Fruit fly (Drosophila melanogaster) whole organism, embryonic: ENCODE results near the gene CG10584.
A peak's percentile ranks its signal among the peaks of the same experiment; 100 is the strongest.

Source experiments
- C15 ChIP-seq: fragments of 200-800 bp; sonication (Bioruptor generic); IDR thresholded peaks from 3 replicates; pipeline ENCODE4 v1.3.6; 2022; ENCODE audit warnings: missing biosample characterization, missing genetic modification characterization
- CG1024 ChIP-seq: fragments of 200-800 bp; sonication (Bioruptor generic); IDR thresholded peaks from 2 replicates; pipeline ENCODE4 v1.3.6; 2022; ENCODE audit warnings: missing biosample characterization, missing genetic modification characterization
- CG16779 ChIP-seq: fragments of 200-800 bp; sonication (Bioruptor generic); IDR thresholded peaks from 2 replicates; pipeline ENCODE4 v1.3.6; 2022; ENCODE audit warnings: missing biosample characterization, missing genetic modification characterization
- CG18619 ChIP-seq: fragments of 200-800 bp; sonication (Bioruptor generic); optimal IDR thresholded peaks from 3 replicates; lab custom pipeline; 2017; ENCODE audit warnings: missing biosample characterization, mild to moderate bottlenecking, missing genetic modification characterization
- CG7556 ChIP-seq: fragments of 200-800 bp; sonication (Bioruptor generic); optimal IDR thresholded peaks from 2 replicates; lab custom pipeline; 2017; ENCODE audit warnings: missing biosample characterization, mild to moderate bottlenecking, missing genetic modification characterization
- CG8359 ChIP-seq: fragments of 200-800 bp; sonication (Bioruptor generic); optimal IDR thresholded peaks from 2 replicates; lab custom pipeline; 2017; ENCODE audit warnings: missing biosample characterization, mild to moderate bottlenecking, missing genetic modification characterization, borderline replicate concordance
- CHES-1-like ChIP-seq: fragments of 200-800 bp; sonication (Bioruptor generic); optimal IDR thresholded peaks from 2 replicates; lab custom pipeline; 2016; ENCODE audit warnings: missing biosample characterization, missing genetic modification characterization
- Drgx ChIP-seq: fragments of 200-800 bp; sonication (Bioruptor generic); IDR thresholded peaks from 2 replicates; pipeline ENCODE4 v1.3.6; 2022; ENCODE audit warnings: missing biosample characterization, missing genetic modification characterization
- Eip74EF ChIP-seq, 2 experiments: fragments of 200-800 bp in 1 of 2; fragments of >200 bp in 1 of 2; sonication (Bioruptor generic) in 1 of 2; optimal IDR thresholded peaks; 2 replicates each; lab custom pipeline; 2017 to 2019; ENCODE audit warnings: missing biosample characterization in 2 of 2, missing genetic modification characterization in 2 of 2, mild to moderate bottlenecking in 1 of 2, moderate library complexity in 1 of 2
- Gug ChIP-seq: fragments of 200-800 bp; sonication (Bioruptor generic); IDR thresholded peaks from 4 replicates; pipeline ENCODE4 v1.3.6; 2022; ENCODE audit warnings: missing biosample characterization, missing genetic modification characterization
- H15 ChIP-seq: fragments of 200-800 bp; sonication (Bioruptor generic); IDR thresholded peaks from 3 replicates; pipeline ENCODE4 v1.3.6; 2022; ENCODE audit warnings: missing biosample characterization, missing genetic modification characterization
- Hey ChIP-seq: fragments of 200-800 bp; sonication (Bioruptor generic); optimal IDR thresholded peaks from 3 replicates; lab custom pipeline; 2018; ENCODE audit warnings: missing biosample characterization, mild to moderate bottlenecking, missing genetic modification characterization
- Hmr ChIP-seq: fragments of 200-800 bp; sonication (Bioruptor generic); optimal IDR thresholded peaks from 3 replicates; lab custom pipeline; 2017; ENCODE audit warnings: mild to moderate bottlenecking, missing biosample characterization, missing genetic modification reagents, missing genetic modification characterization
- Nf-YA ChIP-seq: fragments of 200-800 bp; sonication (Bioruptor generic); IDR thresholded peaks from 2 replicates; pipeline ENCODE4 v1.3.6; 2022; ENCODE audit warnings: missing biosample characterization, missing genetic modification characterization
- Taf1 ChIP-seq: fragments of 200-800 bp; sonication (Bioruptor generic); IDR thresholded peaks from 2 replicates; pipeline ENCODE4 v1.3.6; 2022; ENCODE audit warnings: missing biosample characterization, missing genetic modification characterization
- Trl ChIP-seq, 3 experiments: fragments of >200 bp in 2 of 3; fragments of 200-800 bp in 1 of 3; sonication (Bioruptor generic) in 1 of 3; optimal IDR thresholded peaks; 2 replicates in 1 of 3; 3 replicates in 2 of 3; lab custom pipeline; 2016 to 2017; ENCODE audit warnings: missing biosample characterization in 1 of 3, missing genetic modification characterization in 1 of 3
- ara ChIP-seq: fragments of 200-800 bp; sonication (Bioruptor generic); IDR thresholded peaks from 2 replicates; pipeline ENCODE4 v1.3.6; 2022; ENCODE audit warnings: missing biosample characterization, missing genetic modification characterization
- ato ChIP-seq: fragments of 200-800 bp; sonication (Bioruptor generic); IDR thresholded peaks from 2 replicates; pipeline ENCODE4 v1.3.6; 2022; ENCODE audit warnings: missing biosample characterization, missing genetic modification characterization; ENCODE audit not compliant: partially characterized antibody
- bigmax ChIP-seq: fragments of 200-800 bp; sonication (Bioruptor generic); optimal IDR thresholded peaks from 2 replicates; lab custom pipeline; 2018; ENCODE audit warnings: missing biosample characterization, mild to moderate bottlenecking, missing genetic modification characterization
- br ChIP-seq: fragments of >200 bp; optimal IDR thresholded peaks from 2 replicates; lab custom pipeline; 2017
- bsh ChIP-seq, 2 experiments: fragments of 200-800 bp; sonication (Bioruptor generic); optimal IDR thresholded peaks; 2 replicates each; lab custom pipeline; 2017 to 2018; ENCODE audit warnings: mild to moderate bottlenecking in 2 of 2, missing biosample characterization in 2 of 2, missing genetic modification characterization in 2 of 2, moderate library complexity in 1 of 2
- cas ChIP-seq: fragments of 200-800 bp; sonication (Bioruptor generic); IDR thresholded peaks from 2 replicates; pipeline ENCODE4 v1.3.6; 2022; ENCODE audit warnings: missing biosample characterization, missing genetic modification characterization
- chn ChIP-seq: fragments of 200-800 bp; sonication (Bioruptor generic); optimal IDR thresholded peaks from 2 replicates; lab custom pipeline; 2016; ENCODE audit warnings: missing biosample characterization, missing genetic modification characterization
- crc ChIP-seq: fragments of 200-800 bp; sonication (Bioruptor generic); optimal IDR thresholded peaks from 2 replicates; lab custom pipeline; 2016; ENCODE audit warnings: missing biosample characterization, missing genetic modification characterization
- dmrt11E ChIP-seq: fragments of 200-800 bp; sonication (Bioruptor generic); optimal IDR thresholded peaks from 3 replicates; lab custom pipeline; 2018; ENCODE audit warnings: missing biosample characterization, mild to moderate bottlenecking, missing genetic modification characterization, moderate library complexity
- en ChIP-seq: fragments of 200-800 bp; sonication (Bioruptor generic); optimal IDR thresholded peaks from 2 replicates; lab custom pipeline; 2016; ENCODE audit warnings: missing biosample characterization, missing genetic modification characterization
- fd64A ChIP-seq: fragments of 200-800 bp; sonication (Bioruptor generic); optimal IDR thresholded peaks from 3 replicates; lab custom pipeline; 2018; ENCODE audit warnings: missing biosample characterization, mild to moderate bottlenecking, missing genetic modification characterization
- lola ChIP-seq, 3 experiments: fragments of >200 bp in 2 of 3; fragments of 200-800 bp in 1 of 3; sonication (Bioruptor generic) in 1 of 3; optimal IDR thresholded peaks; 2 replicates each; lab custom pipeline; 2017 to 2019; ENCODE audit warnings: missing biosample characterization in 3 of 3, missing genetic modification characterization in 3 of 3, mild to moderate bottlenecking in 1 of 3, moderate library complexity in 1 of 3
- mld ChIP-seq: fragments of 200-800 bp; sonication (Bioruptor generic); IDR thresholded peaks from 3 replicates; pipeline ENCODE4 v1.3.6; 2022; ENCODE audit warnings: missing biosample characterization, missing genetic modification characterization; ENCODE audit not compliant: partially characterized antibody
- nom ChIP-seq: fragments of 200-800 bp; sonication (Bioruptor generic); optimal IDR thresholded peaks from 2 replicates; lab custom pipeline; 2017; ENCODE audit warnings: missing biosample characterization, missing genetic modification characterization, mild to moderate bottlenecking, moderate library complexity, missing genetic modification reagents
- oc ChIP-seq: fragments of 200-800 bp; sonication (Bioruptor generic); optimal IDR thresholded peaks from 2 replicates; lab custom pipeline; 2018; ENCODE audit warnings: missing biosample characterization, mild to moderate bottlenecking, missing genetic modification characterization, moderate library complexity
- rib ChIP-seq: fragments of 200-800 bp; sonication (Bioruptor generic); IDR thresholded peaks from 2 replicates; pipeline ENCODE4 v1.3.6; 2022; ENCODE audit warnings: missing biosample characterization, missing genetic modification characterization
- schlank ChIP-seq: fragments of 200-800 bp; sonication (Bioruptor generic); optimal IDR thresholded peaks from 2 replicates; lab custom pipeline; 2018; ENCODE audit warnings: missing biosample characterization, mild to moderate bottlenecking, missing genetic modification characterization
- sens-2 ChIP-seq: fragments of 200-800 bp; sonication (Bioruptor generic); IDR thresholded peaks from 2 replicates; pipeline ENCODE4 v1.3.6; 2022; ENCODE audit warnings: missing biosample characterization, missing genetic modification characterization
- vnd ChIP-seq: fragments of 200-800 bp; sonication (Bioruptor generic); IDR thresholded peaks from 3 replicates; pipeline ENCODE4 v1.3.6; 2022; ENCODE audit warnings: missing biosample characterization, missing genetic modification characterization; ENCODE audit not compliant: partially characterized antibody

The CG10584 gene

DNA sequence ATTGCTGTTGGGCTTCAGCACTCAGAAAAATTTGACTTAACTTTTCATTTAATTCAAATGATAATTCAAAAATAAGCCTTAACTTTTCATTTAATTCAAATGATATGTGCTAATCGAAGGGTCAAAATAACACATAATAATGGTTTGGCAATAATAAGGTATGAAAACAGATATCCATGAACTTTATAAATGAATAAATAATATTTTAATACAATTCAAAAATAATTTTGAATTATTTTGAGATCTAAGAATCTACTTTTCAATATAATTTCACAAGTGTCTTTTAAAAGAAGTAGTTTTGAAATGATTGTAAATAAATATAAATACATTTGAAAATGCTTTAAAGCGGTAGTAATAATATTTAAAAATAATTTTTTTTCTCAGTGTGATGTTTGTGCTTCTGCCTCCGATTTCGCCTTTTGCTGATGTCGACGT lies 44.2 kb downstream of the CG10584 start:
- TF ChIP-seq nom (peak; percentile 18), Drgx (GFP tag; lab: Robert Waterston, UW) (peak; percentile 69), bsh (GFP tag; optimal IDR thresholded peaks at IDR 0.05; lab: Kevin White, UChicago) (peak in 1 of 2 experiments; percentile 26), ara (GFP tag; lab: Robert Waterston, UW) (no peak)

DNA sequence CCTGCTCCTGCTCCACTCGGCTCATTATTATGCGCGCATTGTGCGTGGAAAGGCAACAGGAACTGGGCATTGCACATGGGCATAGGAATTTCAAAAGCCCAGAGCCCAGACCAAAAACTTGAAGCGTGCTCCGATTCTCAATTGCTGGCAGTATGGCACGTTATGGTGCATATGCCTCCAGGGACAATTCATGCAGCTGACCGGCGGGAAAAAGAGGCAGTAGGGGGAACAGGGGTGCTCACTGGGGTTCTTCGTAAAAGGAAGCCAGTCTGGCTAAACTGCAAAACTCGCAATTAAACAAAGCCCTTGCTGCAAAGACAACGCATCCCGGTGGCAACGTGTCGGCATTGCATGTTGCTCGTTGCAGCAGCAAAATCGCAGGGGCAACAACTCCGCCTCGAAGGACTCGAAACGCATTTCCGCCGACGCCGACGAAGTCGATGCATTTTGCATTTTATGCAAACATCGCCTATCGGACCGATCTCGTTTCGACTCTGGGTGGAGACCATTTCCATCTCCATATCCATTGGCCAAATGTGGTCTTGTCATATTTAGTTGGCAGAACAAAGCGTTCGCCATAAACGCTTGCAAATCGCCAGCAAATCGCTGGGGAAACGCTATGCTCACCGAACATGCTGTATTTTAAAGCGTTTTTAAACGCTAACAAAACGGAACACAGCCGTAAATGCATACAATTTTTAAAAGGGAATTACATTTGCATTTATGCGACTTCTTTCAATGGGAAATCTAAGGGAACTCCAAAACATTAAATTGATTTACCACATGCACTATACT lies 46.5 kb downstream of the CG10584 start:
- peak; percentile 38 for TF ChIP-seq nom
- TF ChIP-seq chn = no peak
- TF ChIP-seq Taf1 (GFP tag; lab: Robert Waterston, UW) = no peak
- peak; percentile 98 for TF ChIP-seq CG8359 (GFP tag; lab: Kevin White, UChicago)
- no peak for TF ChIP-seq Trl (optimal IDR thresholded peaks at IDR 0.05; lab: Kevin White, UChicago)
- TF ChIP-seq Trl (GFP tag; optimal IDR thresholded peaks at IDR 0.05; lab: Kevin White, UChicago) = no peak

DNA sequence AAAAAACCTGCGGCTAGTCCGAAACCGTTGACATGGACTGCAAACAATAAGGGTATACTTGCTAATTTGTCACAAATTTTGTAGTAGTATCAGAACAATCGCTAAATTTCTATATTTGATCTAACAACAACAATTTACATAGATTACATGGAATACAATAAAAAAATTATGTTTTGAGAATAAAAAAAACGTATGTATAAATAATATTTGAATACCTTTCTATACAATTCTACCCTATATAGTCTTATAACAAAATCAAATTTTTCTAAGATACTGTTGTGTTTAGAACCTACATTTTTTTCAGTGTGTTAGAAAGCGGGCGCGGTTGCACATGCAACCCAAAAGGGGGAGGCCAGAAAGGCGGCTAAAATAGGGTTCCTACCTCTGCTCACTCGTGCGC lies 47.9 kb downstream of the CG10584 start:
- TF ChIP-seq C15 (GFP tag; lab: Robert Waterston, UW) (no peak), Hey (tag; lab: Kevin White, UChicago) (no peak), rib (GFP tag; lab: Robert Waterston, UW) (no peak), CG1024 (GFP tag; lab: Robert Waterston, UW) (no peak), cas (GFP tag; lab: Robert Waterston, UW) (no peak), crc (GFP tag; lab: Kevin White, UChicago) (no peak), en (GFP tag; lab: Kevin White, UChicago) (no peak), CG18619 (GFP tag; lab: Kevin White, UChicago) (no peak), fd64A (no peak), H15 (GFP tag; lab: Robert Waterston, UW) (no peak), Eip74EF (GFP tag; optimal IDR thresholded peaks at IDR 0.05; lab: Kevin White, UChicago) (no peak), br (lab: Kevin White, UChicago) (no peak)
- TF ChIP-seq, all 482 proteins: peak for 0

DNA sequence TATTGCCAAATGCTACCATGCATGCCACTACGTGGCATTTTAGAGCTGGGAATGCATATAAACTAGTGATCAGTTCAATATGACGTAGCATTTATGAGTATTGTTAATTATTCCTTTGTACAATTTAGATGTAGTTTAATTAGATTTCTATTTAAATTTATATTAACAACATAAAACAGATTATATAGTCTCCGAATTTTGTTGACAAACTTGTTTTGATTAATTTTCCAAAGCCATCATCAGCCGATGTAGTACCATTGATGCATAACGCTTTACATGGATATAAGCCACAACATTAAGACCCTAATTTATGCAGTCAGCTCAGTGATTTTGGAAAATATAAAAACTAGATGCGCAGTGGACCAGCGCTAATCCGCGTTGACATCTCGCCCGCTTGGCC lies 48.6 kb downstream of the CG10584 start:
- no peak for TF ChIP-seq Gug
- peak in 1 of 2 experiments; percentile 12 for TF ChIP-seq bsh (GFP tag; optimal IDR thresholded peaks at IDR 0.05; lab: Kevin White, UChicago)
- peak; percentile 82 for TF ChIP-seq oc (tag; lab: Kevin White, UChicago)

DNA sequence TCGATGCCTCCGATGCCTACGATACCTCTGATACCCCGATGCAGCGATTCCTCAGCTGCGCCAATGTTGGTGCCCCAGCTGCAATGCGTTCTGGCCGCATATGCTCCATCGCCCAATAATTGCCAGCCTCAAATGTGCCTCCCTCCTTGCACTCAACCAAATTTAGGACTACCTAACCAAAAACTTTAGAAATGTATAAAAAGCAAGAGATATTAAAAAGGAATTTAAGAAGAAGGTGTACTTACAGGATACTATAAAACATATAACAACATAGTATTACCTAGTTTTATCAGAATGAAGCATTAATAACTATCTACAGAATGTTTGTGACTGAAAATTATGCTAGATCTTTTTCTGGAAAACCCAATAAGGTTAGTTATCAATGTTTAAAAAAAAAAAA lies 49.4 kb downstream of the CG10584 start:
- no peak for TF ChIP-seq sens-2 (GFP tag; lab: Robert Waterston, UW)
- TF ChIP-seq schlank (tag; lab: Kevin White, UChicago) = no peak
- TF ChIP-seq ato (GFP tag; lab: Robert Waterston, UW) = no peak
- TF ChIP-seq Hey (tag; lab: Kevin White, UChicago) = no peak
- TF ChIP-seq CG7556 (GFP tag; lab: Kevin White, UChicago) = no peak
- no peak for TF ChIP-seq en (GFP tag; lab: Kevin White, UChicago)
- TF ChIP-seq CHES-1-like (GFP tag; lab: Kevin White, UChicago) = no peak
- no peak for TF ChIP-seq vnd (GFP tag; lab: Robert Waterston, UW)
- no peak for TF ChIP-seq lola (GFP tag; optimal IDR thresholded peaks at IDR 0.05; lab: Kevin White, UChicago)
- TF ChIP-seq Nf-YA (GFP tag; lab: Robert Waterston, UW) = no peak
- no peak for TF ChIP-seq mld (GFP tag; lab: Robert Waterston, UW)
- no peak for TF ChIP-seq Hmr (GFP tag; lab: Kevin White, UChicago)
- no peak for TF ChIP-seq CG16779 (GFP tag; lab: Robert Waterston, UW)
- no peak for TF ChIP-seq dmrt11E (tag; lab: Kevin White, UChicago)
- TF ChIP-seq bigmax (GFP tag; lab: Kevin White, UChicago) = no peak
